Fruit fly (Drosophila melanogaster) Kc167 (cell line): ENCODE measurements around the gene Fas2.

Source experiments
- Myc ChIP-seq: fragments of >200 bp; optimal IDR thresholded peaks from 2 replicates; lab custom pipeline; 2017; ENCODE audit warnings: missing external identifiers
- insv ChIP-seq: fragments of >200 bp; optimal IDR thresholded peaks from 3 replicates; lab custom pipeline; 2018; ENCODE audit warnings: missing external identifiers

- TF ChIP-seq insv (no peak), Myc (lab: Kevin White, UChicago) (no peak)
Observed at dm6 chrX:4178819-4179218, 27.1 kb downstream of the Fas2 start.
